Fruit fly (Drosophila melanogaster) whole organism, wandering third instar larva: ENCODE measurements around the gene CG14692.

Experiments used
- CG32264 ChIP-seq: fragments of 200-800 bp; sonication (Bioruptor generic); optimal IDR thresholded peaks from 2 replicates; lab custom pipeline; 2016; ENCODE audit warnings: missing biosample characterization, missing genetic modification characterization
- GATAd ChIP-seq: sonication (Bioruptor generic); optimal IDR thresholded peaks from 2 replicates; lab custom pipeline; 2016; ENCODE audit warnings: missing biosample characterization, missing genetic modification characterization
- Hr83 ChIP-seq: fragments of 200-300 bp; sonication (Bioruptor generic); optimal IDR thresholded peaks from 2 replicates; lab custom pipeline; 2016; ENCODE audit warnings: missing biosample characterization, mild to moderate bottlenecking, missing genetic modification characterization, moderate library complexity; ENCODE audit not compliant: poor library complexity, severe bottlenecking
- foxo ChIP-seq, 2 experiments: fragments of 200-800 bp; sonication (Bioruptor generic); optimal IDR thresholded peaks; 2 replicates in 1 of 2; 3 replicates in 1 of 2; lab custom pipeline; 2016 to 2017; ENCODE audit warnings: missing biosample characterization in 2 of 2, missing genetic modification characterization in 2 of 2
- h ChIP-seq: fragments of 200-800 bp; sonication (Bioruptor generic); optimal IDR thresholded peaks from 3 replicates; lab custom pipeline; 2016; ENCODE audit warnings: missing biosample characterization, mild to moderate bottlenecking, missing genetic modification characterization
- pan ChIP-seq: fragments of >200 bp; optimal IDR thresholded peaks from 2 replicates; lab custom pipeline; 2017
- sage ChIP-seq: fragments of 200-800 bp; sonication (Bioruptor generic); optimal IDR thresholded peaks from 2 replicates; lab custom pipeline; 2016; ENCODE audit warnings: missing biosample characterization, mild to moderate bottlenecking, missing genetic modification characterization

DNA sequence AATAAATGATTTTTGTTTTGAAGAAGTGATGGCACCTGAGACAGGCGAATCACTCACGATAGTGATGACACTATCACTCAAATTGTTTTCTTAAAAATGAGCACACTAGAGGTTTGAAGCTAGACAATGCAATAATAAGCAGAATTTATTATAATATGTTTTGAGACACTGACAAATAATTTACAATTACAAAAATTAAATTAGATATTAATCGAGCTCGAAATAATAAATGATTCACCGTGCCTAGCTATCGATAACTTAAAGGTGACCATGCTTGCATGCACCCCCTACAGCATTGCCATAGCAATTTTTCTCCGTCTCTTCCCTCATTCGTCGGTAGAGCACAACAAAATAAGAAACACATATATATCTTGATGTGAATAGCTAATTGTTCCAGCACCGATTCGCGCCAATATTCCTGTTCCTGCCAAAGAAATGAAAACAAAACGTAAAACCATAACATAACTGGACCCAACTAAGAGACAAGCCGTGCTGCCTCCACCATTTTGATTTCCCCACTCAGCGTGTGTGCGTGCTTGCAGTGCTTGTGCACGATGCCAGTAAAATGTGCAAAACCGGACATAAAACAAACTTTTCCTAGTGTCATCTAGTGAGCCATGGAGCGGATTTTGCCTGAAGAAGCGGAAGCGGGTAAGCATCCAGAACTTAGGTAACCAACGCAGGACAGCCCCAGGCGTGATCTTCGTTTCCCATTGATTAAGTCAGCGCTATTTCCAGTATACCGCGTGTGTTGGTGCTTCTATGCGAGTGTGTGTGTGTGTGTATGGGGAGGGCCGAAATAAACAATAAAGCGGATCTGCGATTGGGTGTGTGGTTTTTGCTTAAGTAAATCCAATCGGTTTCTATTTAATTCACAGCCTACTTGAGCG, 42.5 kb downstream of the CG14692 start, which contains the start of the genes MED7 and Cap-H2:
- TF ChIP-seq Hr83 = peak; percentile 55
- peak; percentile 74 for TF ChIP-seq sage (GFP tag; lab: Kevin White, UChicago)
- peak; percentile 4 for TF ChIP-seq GATAd (GFP tag; lab: Kevin White, UChicago)
- TF ChIP-seq foxo (GFP tag; optimal IDR thresholded peaks at IDR 0.05; lab: Kevin White, UChicago) = peak in 1 of 2 experiments; percentile 84
- no peak for TF ChIP-seq pan (lab: Kevin White, UChicago)
- TF ChIP-seq CG32264 (GFP tag; lab: Kevin White, UChicago) = peak; percentile 43
- TF ChIP-seq h = peak; percentile 82
